Fruit fly (Drosophila melanogaster): ENCODE data around the gene CG17271.

DNA sequence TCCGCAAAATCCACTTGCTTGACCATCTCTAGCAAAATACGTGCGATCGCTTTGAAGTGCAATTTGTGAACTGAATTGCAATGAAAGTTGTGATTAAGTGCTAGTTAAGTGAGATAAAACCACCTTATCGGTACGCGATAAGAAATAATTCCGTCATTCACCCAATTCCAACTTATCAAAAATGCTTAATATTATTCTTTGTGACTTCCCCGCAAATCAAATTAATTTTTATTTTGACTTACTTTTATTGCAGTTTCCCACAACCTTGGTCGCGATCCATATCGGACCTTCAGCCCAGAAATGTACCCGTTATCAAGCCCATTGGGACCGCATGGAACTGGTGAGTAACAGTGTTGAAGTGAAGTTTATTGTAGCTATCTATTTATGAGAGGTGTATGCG is 49.1 kb downstream of the CG17271 start, which contains the start of gene Takl1:
- TF ChIP-seq Myc (optimal IDR thresholded peaks at IDR 0.05) (no peak), psq (optimal IDR thresholded peaks at IDR 0.05) (no peak), ttk (optimal IDR thresholded peaks at IDR 0.05) (no peak)
